Worm (Caenorhabditis elegans) whole organism, young adult: ENCODE data around the gene gldi-7.

Source experiments
- F10E7.11 ChIP-seq: sonication (generic microtip); optimal IDR thresholded peaks from 2 replicates; lab custom pipeline; 2017; ENCODE audit warnings: mild to moderate bottlenecking, missing genetic modification characterization, moderate library complexity, missing compliant biosample characterization
- dpff-1 ChIP-seq: sonication (generic microtip); optimal IDR thresholded peaks from 2 replicates; lab custom pipeline; 2017; ENCODE audit warnings: mild to moderate bottlenecking, missing genetic modification characterization, missing compliant biosample characterization

DNA sequence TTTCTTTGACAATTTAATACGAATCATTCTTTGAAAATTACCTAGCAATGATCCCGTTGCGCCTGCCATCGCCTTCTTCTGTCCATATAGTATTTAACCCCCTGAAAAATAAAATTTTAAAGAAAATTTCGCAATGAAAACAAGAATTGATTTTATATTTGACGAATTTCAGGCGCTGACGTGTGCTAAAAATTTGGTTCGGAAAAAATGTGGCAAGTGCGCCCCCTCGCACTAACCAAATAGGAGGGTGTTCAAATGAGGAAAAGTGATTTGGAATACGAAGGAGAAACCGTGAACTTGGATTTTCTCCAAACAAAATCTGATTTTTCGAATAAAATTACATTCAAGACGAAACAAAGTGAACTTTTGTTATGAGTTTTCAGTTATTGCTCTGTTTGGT lies 35.0 kb upstream of the gldi-7 start, which contains the start of gene stc-1:
- TF ChIP-seq dpff-1 (tag; lab: Kevin White, UChicago) (no peak), F10E7.11 (tag; lab: Kevin White, UChicago) (no peak)
